Worm (Caenorhabditis elegans): ENCODE results near the gene C39E9.12.

Gene C39E9.12

ce11 chrIV:13080861-13081260, 12.9 kb upstream of the C39E9.12 start:
- TF ChIP-seq sup-37 (GFP tag; optimal IDR thresholded peaks at IDR 0.05) (no peak), C16A3.4 (tag; optimal IDR thresholded peaks at IDR 0.05) (no peak), efl-1 (optimal IDR thresholded peaks at IDR 0.05) (no peak), efl-1 (GFP tag; optimal IDR thresholded peaks at IDR 0.05 in 1 of 2) (peak in 1 of 2 experiments; percentile 10), unc-98 (GFP tag; IDR thresholded peaks at IDR 0.05) (no peak), nhr-19 (GFP tag; conservative IDR thresholded peaks at IDR 0.05) (no peak), jun-1 (tag; optimal IDR thresholded peaks at IDR 0.05) (no peak), C04F5.9 (tag; optimal IDR thresholded peaks at IDR 0.05) (no peak), elt-3 (tag; optimal IDR thresholded peaks at IDR 0.05) (no peak), blmp-1 (tag; optimal IDR thresholded peaks at IDR 0.05) (peak; percentile 45), ztf-11 (tag; optimal IDR thresholded peaks at IDR 0.05) (no peak), dsc-1 (tag; optimal IDR thresholded peaks at IDR 0.05) (no peak), nhr-71 (tag; optimal IDR thresholded peaks at IDR 0.05) (no peak), sox-4 (tag; optimal IDR thresholded peaks at IDR 0.05) (no peak)

- TF ChIP-seq grh-1 (GFP tag; IDR thresholded peaks at IDR 0.05) (peak; percentile 68), pqm-1 (tag; optimal IDR thresholded peaks at IDR 0.05) (no peak), sox-4 (tag; optimal IDR thresholded peaks at IDR 0.05) (no peak), lsy-2 (tag; optimal IDR thresholded peaks at IDR 0.05) (peak in 1 of 2 experiments; percentile 25), unc-98 (GFP tag; IDR thresholded peaks at IDR 0.05) (no peak), rnt-1 (tag; optimal IDR thresholded peaks at IDR 0.05) (peak; percentile 2), nhr-47 (tag; optimal IDR thresholded peaks at IDR 0.05) (no peak), zip-4 (GFP tag; optimal IDR thresholded peaks at IDR 0.05) (no peak), efl-1 (optimal IDR thresholded peaks at IDR 0.05) (no peak), efl-1 (GFP tag; optimal IDR thresholded peaks at IDR 0.05 in 1 of 2) (peak in 1 of 2 experiments; percentile 8), elt-3 (tag; optimal IDR thresholded peaks at IDR 0.05) (peak in 2 of 6 experiments; percentile 30 to 62), lin-35 (GFP tag; optimal IDR thresholded peaks at IDR 0.05) (peak in 1 of 2 experiments; percentile 26), lin-14 (GFP tag; optimal IDR thresholded peaks at IDR 0.05) (peak; percentile 48), snu-23 (GFP tag; optimal IDR thresholded peaks at IDR 0.05) (peak; percentile 10), nhr-85 (tag) (peak; percentile 87), fkh-4 (tag; optimal IDR thresholded peaks at IDR 0.05; ENCODE audit: borderline replicate concordance) (no peak), hlh-4 (tag; optimal IDR thresholded peaks at IDR 0.05) (no peak), nhr-20 (tag; optimal IDR thresholded peaks at IDR 0.05) (peak; percentile 39), blmp-1 (tag; optimal IDR thresholded peaks at IDR 0.05) (peak; percentile 45)
Measured at ce11 chrIV:13082106-13082505, 11.7 kb upstream of the C39E9.12 start.

ce11 chrIV:13082836-13083763, 10.7 kb upstream of the C39E9.12 start:
- TF ChIP-seq C04F5.9 (tag; optimal IDR thresholded peaks at IDR 0.05): no peak
- TF ChIP-seq nhr-20 (tag; optimal IDR thresholded peaks at IDR 0.05): peak; percentile 32
- no peak for TF ChIP-seq elt-2 (tag; optimal IDR thresholded peaks at IDR 0.05)
- no peak; the same call in 1 of the 2 replicates for TF ChIP-seq nhr-19 (GFP tag; conservative IDR thresholded peaks at IDR 0.05)
- no peak for TF ChIP-seq zip-4 (GFP tag; optimal IDR thresholded peaks at IDR 0.05)
- TF ChIP-seq dsc-1 (tag; optimal IDR thresholded peaks at IDR 0.05): no peak
- no peak for TF ChIP-seq ztf-11 (tag; optimal IDR thresholded peaks at IDR 0.05)
- peak; percentile 24 for TF ChIP-seq snu-23 (GFP tag; optimal IDR thresholded peaks at IDR 0.05)
- no peak for TF ChIP-seq nhr-77 (tag; optimal IDR thresholded peaks at IDR 0.05)
- TF ChIP-seq ceh-8 (GFP tag; optimal IDR thresholded peaks at IDR 0.05): no peak
- TF ChIP-seq jun-1 (tag; optimal IDR thresholded peaks at IDR 0.05): no peak
- TF ChIP-seq swsn-7 (tag; optimal IDR thresholded peaks at IDR 0.05): no peak
- TF ChIP-seq hlh-17 (GFP tag; optimal IDR thresholded peaks at IDR 0.05; ENCODE audit: borderline replicate concordance): no peak
- no peak for TF ChIP-seq snpc-4 (tag; optimal IDR thresholded peaks at IDR 0.05)
- TF ChIP-seq pag-3 (tag; optimal IDR thresholded peaks at IDR 0.05; ENCODE audit: borderline replicate concordance, insufficient read depth): no peak
- TF ChIP-seq grh-1 (GFP tag; IDR thresholded peaks at IDR 0.05): peak; percentile 31; the same call in 1 of the 2 replicates
- TF ChIP-seq blmp-1 (tag; optimal IDR thresholded peaks at IDR 0.05): peak; percentile 4
- TF ChIP-seq lir-3 (tag; optimal IDR thresholded peaks at IDR 0.05; ENCODE audit: poor library complexity): no peak
- no peak for TF ChIP-seq lin-39 (tag; optimal IDR thresholded peaks at IDR 0.05)
- no peak for TF ChIP-seq lsy-2 (tag; optimal IDR thresholded peaks at IDR 0.05)
- TF ChIP-seq ets-5 (GFP tag; IDR thresholded peaks at IDR 0.05): no peak
- TF ChIP-seq nhr-85 (tag): peak; percentile 54
- TF ChIP-seq sptf-1 (tag; optimal IDR thresholded peaks at IDR 0.05): no peak
- no peak for TF ChIP-seq hlh-4 (tag; optimal IDR thresholded peaks at IDR 0.05)
- TF ChIP-seq C16A3.4 (tag; optimal IDR thresholded peaks at IDR 0.05): no peak
- TF ChIP-seq ceh-82 (tag; optimal IDR thresholded peaks at IDR 0.05): no peak
- no peak for TF ChIP-seq tbx-2 (tag; optimal IDR thresholded peaks at IDR 0.05)
- TF ChIP-seq xbp-1 (tag; optimal IDR thresholded peaks at IDR 0.05): no peak
- no peak for TF ChIP-seq lin-14 (GFP tag; optimal IDR thresholded peaks at IDR 0.05)
- TF ChIP-seq Y116A8C.19 (tag; optimal IDR thresholded peaks at IDR 0.05; ENCODE audit: borderline replicate concordance): no peak
- TF ChIP-seq mef-2 (tag; optimal IDR thresholded peaks at IDR 0.05): no peak

Data from whole organism, L1 larva.